Worm (Caenorhabditis elegans): Measurements from ENCODE around the gene shw-3.

ce11 chrV:13024499-13024898 lies 37.5 kb upstream of the shw-3 start:
- TF ChIP-seq R02D3.7 (tag; optimal IDR thresholded peaks at IDR 0.05), result no peak
- no peak for TF ChIP-seq sdz-12 (GFP tag; optimal IDR thresholded peaks at IDR 0.05)
